Worm (Caenorhabditis elegans) whole organism, midembryonic: ENCODE results near the gene srw-55.

Experiments used
- cog-1 ChIP-seq: sonication (generic microtip); optimal IDR thresholded peaks from 2 replicates; lab custom pipeline; 2016; ENCODE audit warnings: missing genetic modification characterization, missing compliant biosample characterization
- flt-1 ChIP-seq: fragments of 200-800 bp; sonication (Bioruptor generic); IDR thresholded peaks from 2 replicates; pipeline ENCODE4 v1.3.6; 2022; ENCODE audit warnings: missing genetic modification characterization, missing compliant biosample characterization

ce11 chrV:15972484-15972883 lies 32.3 kb upstream of the srw-55 start, which contains the start of gene sru-23:
- TF ChIP-seq cog-1 (tag; lab: Kevin White, UChicago) (no peak), flt-1 (no peak)
